Worm (Caenorhabditis elegans): ENCODE results near the gene unc-115.

The unc-115 gene

ce11 chrX:10162476-10162875 lies 15.8 kb downstream of the unc-115 start:
- TF ChIP-seq flt-1 (GFP tag; IDR thresholded peaks at IDR 0.05) (no peak), ztf-23 (GFP tag; IDR thresholded peaks at IDR 0.05) (no peak)

ce11 chrX:10163212-10163611 lies 16.5 kb downstream of the unc-115 start:
- TF ChIP-seq med-1 (GFP tag; optimal IDR thresholded peaks at IDR 0.05; ENCODE audit: insufficient read depth) (no peak), cog-1 (tag; optimal IDR thresholded peaks at IDR 0.05) (no peak), klf-2 (GFP tag; conservative IDR thresholded peaks at IDR 0.05) (no peak), ref-1 (GFP tag; conservative IDR thresholded peaks at IDR 0.05) (no peak), tab-1 (GFP tag; IDR thresholded peaks at IDR 0.05) (no peak), T22C8.4 (GFP tag; IDR thresholded peaks at IDR 0.05) (no peak), flt-1 (GFP tag; IDR thresholded peaks at IDR 0.05) (no peak), ztf-29 (GFP tag; IDR thresholded peaks at IDR 0.05) (no peak), ztf-23 (GFP tag; IDR thresholded peaks at IDR 0.05) (no peak)

- TF ChIP-seq med-1 (GFP tag; optimal IDR thresholded peaks at IDR 0.05; ENCODE audit: insufficient read depth): no peak
- no peak for TF ChIP-seq T22C8.4 (GFP tag; IDR thresholded peaks at IDR 0.05)
- TF ChIP-seq klf-2 (GFP tag; conservative IDR thresholded peaks at IDR 0.05): no peak
Observed at ce11 chrX:10167005-10167404, 20.3 kb downstream of the unc-115 start, which contains the start of gene rnp-9. TSS of gene rnp-9 (plus strand) at chrX:10167305.

- no peak for TF ChIP-seq T22C8.4 (GFP tag; IDR thresholded peaks at IDR 0.05)
- TF ChIP-seq klf-2 (GFP tag; conservative IDR thresholded peaks at IDR 0.05): no peak
- no peak for TF ChIP-seq ref-1 (GFP tag; conservative IDR thresholded peaks at IDR 0.05)
- TF ChIP-seq tab-1 (GFP tag; IDR thresholded peaks at IDR 0.05): no peak
- no peak for TF ChIP-seq ztf-29 (GFP tag; IDR thresholded peaks at IDR 0.05)
- no peak for TF ChIP-seq ztf-23 (GFP tag; IDR thresholded peaks at IDR 0.05)
- TF ChIP-seq med-1 (GFP tag; optimal IDR thresholded peaks at IDR 0.05; ENCODE audit: insufficient read depth): no peak
- TF ChIP-seq cog-1 (tag; optimal IDR thresholded peaks at IDR 0.05): no peak
- no peak for TF ChIP-seq flt-1 (GFP tag; IDR thresholded peaks at IDR 0.05)
Observed at ce11 chrX:10168534-10168933, 21.8 kb downstream of the unc-115 start.

- TF ChIP-seq tab-1 (GFP tag; IDR thresholded peaks at IDR 0.05) (no peak), ref-1 (GFP tag; conservative IDR thresholded peaks at IDR 0.05) (no peak), med-1 (GFP tag; optimal IDR thresholded peaks at IDR 0.05; ENCODE audit: insufficient read depth) (no peak), ztf-23 (GFP tag; IDR thresholded peaks at IDR 0.05) (no peak), flt-1 (GFP tag; IDR thresholded peaks at IDR 0.05) (no peak), T22C8.4 (GFP tag; IDR thresholded peaks at IDR 0.05) (no peak)
Observed at ce11 chrX:10170598-10170997, 23.9 kb downstream of the unc-115 start.

- TF ChIP-seq ztf-29 (GFP tag; IDR thresholded peaks at IDR 0.05) (no peak), T22C8.4 (GFP tag; IDR thresholded peaks at IDR 0.05) (no peak)
Observed at ce11 chrX:10172004-10172584, 25.4 kb downstream of the unc-115 start, which contains the start of gene C07A4.2. TSS of gene C07A4.2 (plus strand) at chrX:10172198.

ce11 chrX:10174683-10175082 lies 28.0 kb downstream of the unc-115 start, which contains the start of gene C07A4.3:
TSS of gene C07A4.3 (plus strand) at chrX:10174983.
- no peak for TF ChIP-seq tab-1 (GFP tag; IDR thresholded peaks at IDR 0.05)
- TF ChIP-seq ref-1 (GFP tag; conservative IDR thresholded peaks at IDR 0.05): no peak
- no peak for TF ChIP-seq T22C8.4 (GFP tag; IDR thresholded peaks at IDR 0.05)
- no peak for TF ChIP-seq cog-1 (tag; optimal IDR thresholded peaks at IDR 0.05)
- TF ChIP-seq klf-2 (GFP tag; conservative IDR thresholded peaks at IDR 0.05): no peak
- no peak for TF ChIP-seq flt-1 (GFP tag; IDR thresholded peaks at IDR 0.05)
- no peak for TF ChIP-seq med-1 (GFP tag; optimal IDR thresholded peaks at IDR 0.05; ENCODE audit: insufficient read depth)
- TF ChIP-seq ztf-29 (GFP tag; IDR thresholded peaks at IDR 0.05): no peak
- no peak for TF ChIP-seq ztf-23 (GFP tag; IDR thresholded peaks at IDR 0.05)

ce11 chrX:10176295-10176694 lies 29.6 kb downstream of the unc-115 start, which contains the start of gene ncs-4:
TSS of gene ncs-4 (plus strand) at chrX:10176521.
- no peak for TF ChIP-seq flt-1 (GFP tag; IDR thresholded peaks at IDR 0.05)
- no peak for TF ChIP-seq ref-1 (GFP tag; conservative IDR thresholded peaks at IDR 0.05)
- TF ChIP-seq ztf-29 (GFP tag; IDR thresholded peaks at IDR 0.05): no peak
- no peak for TF ChIP-seq tab-1 (GFP tag; IDR thresholded peaks at IDR 0.05)
- TF ChIP-seq cog-1 (tag; optimal IDR thresholded peaks at IDR 0.05): no peak
- TF ChIP-seq ztf-23 (GFP tag; IDR thresholded peaks at IDR 0.05): no peak
- TF ChIP-seq T22C8.4 (GFP tag; IDR thresholded peaks at IDR 0.05): no peak
- TF ChIP-seq klf-2 (GFP tag; conservative IDR thresholded peaks at IDR 0.05): no peak
- TF ChIP-seq med-1 (GFP tag; optimal IDR thresholded peaks at IDR 0.05; ENCODE audit: insufficient read depth): no peak

- no peak for TF ChIP-seq T22C8.4 (GFP tag; IDR thresholded peaks at IDR 0.05)
- TF ChIP-seq ztf-23 (GFP tag; IDR thresholded peaks at IDR 0.05): no peak
- TF ChIP-seq ref-1 (GFP tag; conservative IDR thresholded peaks at IDR 0.05): no peak
- TF ChIP-seq ztf-29 (GFP tag; IDR thresholded peaks at IDR 0.05): no peak
- TF ChIP-seq klf-2 (GFP tag; conservative IDR thresholded peaks at IDR 0.05): no peak
- TF ChIP-seq tab-1 (GFP tag; IDR thresholded peaks at IDR 0.05): no peak
- TF ChIP-seq med-1 (GFP tag; optimal IDR thresholded peaks at IDR 0.05; ENCODE audit: insufficient read depth): no peak
- no peak for TF ChIP-seq flt-1 (GFP tag; IDR thresholded peaks at IDR 0.05)
- TF ChIP-seq cog-1 (tag; optimal IDR thresholded peaks at IDR 0.05): no peak
Observed at ce11 chrX:10182613-10183012, 35.9 kb downstream of the unc-115 start.

ce11 chrX:10183695-10184094 lies 37.0 kb downstream of the unc-115 start, which contains the start of gene arrd-28:
TSS of gene arrd-28 (plus strand) at chrX:10183995.
- TF ChIP-seq med-1 (GFP tag; optimal IDR thresholded peaks at IDR 0.05; ENCODE audit: insufficient read depth) (no peak), ztf-23 (GFP tag; IDR thresholded peaks at IDR 0.05) (no peak), flt-1 (GFP tag; IDR thresholded peaks at IDR 0.05) (no peak), T22C8.4 (GFP tag; IDR thresholded peaks at IDR 0.05) (no peak), tab-1 (GFP tag; IDR thresholded peaks at IDR 0.05) (no peak), ztf-29 (GFP tag; IDR thresholded peaks at IDR 0.05) (no peak), klf-2 (GFP tag; conservative IDR thresholded peaks at IDR 0.05) (no peak), ref-1 (GFP tag; conservative IDR thresholded peaks at IDR 0.05) (no peak), cog-1 (tag; optimal IDR thresholded peaks at IDR 0.05) (no peak)
